Worm (Caenorhabditis elegans): Measurements from ENCODE around the gene ghi-1.

DNA sequence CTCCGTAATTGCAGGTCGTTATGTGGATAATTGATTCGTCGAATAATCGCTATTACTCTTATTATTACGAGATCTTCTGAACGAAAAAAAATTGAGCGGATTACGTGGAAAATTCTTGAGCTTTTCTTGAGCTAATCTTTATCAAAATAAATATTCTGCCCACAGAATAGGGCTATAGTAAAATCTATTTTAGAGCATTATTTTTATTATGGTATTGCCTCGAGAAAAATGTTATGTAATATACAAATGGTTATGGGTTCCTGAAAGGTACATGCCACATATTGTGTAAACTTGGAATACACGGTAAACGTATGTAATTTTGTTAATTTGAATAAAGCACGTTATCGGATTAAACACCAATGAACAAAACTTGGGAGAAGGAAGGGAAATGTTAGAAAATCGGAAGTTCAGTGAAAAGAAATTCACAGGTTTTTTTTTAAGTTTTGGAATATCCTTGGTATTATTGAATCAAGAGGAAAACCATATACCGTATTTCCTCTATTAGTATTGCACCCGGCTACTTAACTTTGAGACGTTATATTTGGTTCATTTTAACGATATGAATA lies 9.3 kb upstream of the ghi-1 start:
- TF ChIP-seq ama-1 (optimal IDR thresholded peaks at IDR 0.05) (no peak), flt-1 (GFP tag; IDR thresholded peaks at IDR 0.05) (no peak), pes-1 (GFP tag; IDR thresholded peaks at IDR 0.05) (no peak), sea-1 (GFP tag; conservative IDR thresholded peaks at IDR 0.05) (no peak), B0310.2 (tag; optimal IDR thresholded peaks at IDR 0.05) (peak; percentile 1), aly-1 (tag; optimal IDR thresholded peaks at IDR 0.05) (no peak), tbx-11 (GFP tag; IDR thresholded peaks at IDR 0.05) (no peak), tbx-37 (GFP tag; conservative IDR thresholded peaks at IDR 0.05) (peak; percentile 27; the same call in 1 of the 2 replicates), F13C5.2 (tag; optimal IDR thresholded peaks at IDR 0.05) (no peak), hmbx-1 (tag; optimal IDR thresholded peaks at IDR 0.05) (no peak), ceh-13 (GFP tag; optimal IDR thresholded peaks at IDR 0.05) (no peak), scrt-1 (GFP tag; IDR thresholded peaks at IDR 0.05) (no peak)

Measured in whole organism, early embryonic.